Worm (Caenorhabditis elegans): ENCODE measurements around the gene eel-1.
A peak's percentile ranks its signal among the peaks of the same experiment; 100 is the strongest.

- TF ChIP-seq elt-3 (tag; optimal IDR thresholded peaks at IDR 0.05) (no peak), lin-39 (tag; optimal IDR thresholded peaks at IDR 0.05) (no peak), nhr-12 (tag; optimal IDR thresholded peaks at IDR 0.05) (no peak), alr-1 (tag; optimal IDR thresholded peaks at IDR 0.05) (no peak), mab-5 (tag; optimal IDR thresholded peaks at IDR 0.05) (no peak), unc-55 (GFP tag; optimal IDR thresholded peaks at IDR 0.05) (peak; percentile 40), ztf-11 (tag; optimal IDR thresholded peaks at IDR 0.05) (no peak), F13H6.1 (tag; optimal IDR thresholded peaks at IDR 0.05) (peak; percentile 18), skn-1 (tag; optimal IDR thresholded peaks at IDR 0.05) (no peak), ama-1 (optimal IDR thresholded peaks at IDR 0.05) (no peak), lin-13 (GFP tag; optimal IDR thresholded peaks at IDR 0.05) (no peak), aly-2 (tag; optimal IDR thresholded peaks at IDR 0.05) (no peak), ceh-16 (tag; optimal IDR thresholded peaks at IDR 0.05) (no peak)
Measured at ce11 chrIV:2990519-2990918, 59.4 kb downstream of the eel-1 start.

Data from whole organism, L2 larva.